Worm (Caenorhabditis elegans): Measurements from ENCODE around the gene B0238.9.

The B0238.9 gene

ce11 chrV:5269024-5269535 lies 8.8 kb downstream of the B0238.9 start, which contains the start of gene penr-1:
TSS of gene penr-1 (plus strand) at chrV:5269485.
- TF ChIP-seq dpl-1 (GFP tag; optimal IDR thresholded peaks at IDR 0.05) (peak; percentile 56), ztf-18 (tag; optimal IDR thresholded peaks at IDR 0.05) (peak; percentile 39), lir-1 (GFP tag; conservative IDR thresholded peaks at IDR 0.05) (no peak), let-526 (GFP tag; IDR thresholded peaks at IDR 0.05) (no peak), madf-6 (GFP tag; IDR thresholded peaks at IDR 0.05) (no peak), efl-1 (GFP tag; optimal IDR thresholded peaks at IDR 0.05) (peak; percentile 79), lsl-1 (GFP tag; optimal IDR thresholded peaks at IDR 0.05) (peak; percentile 18), nfya-2 (GFP tag; IDR thresholded peaks at IDR 0.05) (no peak), attf-5 (GFP tag; optimal IDR thresholded peaks at IDR 0.05) (no peak), mcd-1 (GFP tag; IDR thresholded peaks at IDR 0.05) (peak; percentile 90), lin-54 (GFP tag; optimal IDR thresholded peaks at IDR 0.05) (peak; percentile 95), egl-18 (GFP tag; IDR thresholded peaks at IDR 0.05) (no peak), F33H1.4 (GFP tag; IDR thresholded peaks at IDR 0.05) (peak; percentile 27; the same call in 1 of the 2 replicates), lin-35 (GFP tag; optimal IDR thresholded peaks at IDR 0.05) (peak in 2 of 3 experiments; percentile 24 to 76), atf-7 (tag; optimal IDR thresholded peaks at IDR 0.05) (no peak), aptf-3 (GFP tag; IDR thresholded peaks at IDR 0.05) (no peak), snpc-4 (GFP tag; optimal IDR thresholded peaks at IDR 0.05) (no peak), snpc-4 (tag; optimal IDR thresholded peaks at IDR 0.05) (peak in 1 of 4 experiments; percentile 1), xnd-1 (tag; optimal IDR thresholded peaks at IDR 0.05) (peak; percentile 8), let-607 (tag; optimal IDR thresholded peaks at IDR 0.05) (no peak), ZK185.1 (tag; optimal IDR thresholded peaks at IDR 0.05; ENCODE audit: poor library complexity, severe bottlenecking) (no peak), dox-1 (GFP tag; IDR thresholded peaks at IDR 0.05) (no peak; the same call in 1 of the 2 replicates), D2030.7 (GFP tag; IDR thresholded peaks at IDR 0.05) (peak; percentile 37; the same call in 1 of the 2 replicates), unc-130 (GFP tag; optimal IDR thresholded peaks at IDR 0.05) (no peak)

DNA sequence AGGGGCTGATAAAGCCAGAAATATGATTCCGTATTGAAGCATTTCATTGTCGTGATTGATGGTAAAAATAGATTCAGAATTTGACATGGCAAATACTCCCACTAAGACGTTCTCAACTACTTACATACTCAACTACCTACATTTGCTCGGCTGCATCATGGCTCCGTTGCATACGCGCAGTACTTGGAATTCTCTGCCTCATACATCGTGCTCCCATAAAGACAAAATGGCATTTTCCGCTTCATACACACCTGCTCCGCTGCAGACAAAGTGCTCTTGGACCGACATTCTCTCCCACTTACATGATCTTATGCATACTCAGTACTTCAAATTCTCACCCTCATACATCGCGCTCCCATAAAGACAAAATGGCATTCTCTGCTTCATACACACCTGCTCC lies 12.3 kb downstream of the B0238.9 start, which contains the start of the genes srt-69 and B0238.12:
TSS of gene srt-69 (minus strand) at position 101 of the 400 bp plus-strand sequence.
TSS of gene B0238.12 (plus strand) at position 264 of the 400 bp plus-strand sequence.
- TF ChIP-seq lin-35 (GFP tag; optimal IDR thresholded peaks at IDR 0.05) (no peak), tlf-1 (GFP tag; optimal IDR thresholded peaks at IDR 0.05) (no peak), madf-8 (GFP tag; conservative IDR thresholded peaks at IDR 0.05) (no peak), ztf-25 (GFP tag; IDR thresholded peaks at IDR 0.05) (no peak), rec-8 (tag; optimal IDR thresholded peaks at IDR 0.05) (no peak), repo-1 (tag; optimal IDR thresholded peaks at IDR 0.05) (no peak), ztf-28 (GFP tag; IDR thresholded peaks at IDR 0.05) (no peak), him-1 (tag; optimal IDR thresholded peaks at IDR 0.05) (no peak), ceh-27 (GFP tag; optimal IDR thresholded peaks at IDR 0.05) (no peak), lsy-27 (tag; optimal IDR thresholded peaks at IDR 0.05; ENCODE audit: borderline replicate concordance, insufficient read depth) (no peak), attf-5 (GFP tag; optimal IDR thresholded peaks at IDR 0.05) (no peak), ceh-100 (GFP tag; IDR thresholded peaks at IDR 0.05) (no peak), ztf-18 (tag; optimal IDR thresholded peaks at IDR 0.05) (no peak)

DNA sequence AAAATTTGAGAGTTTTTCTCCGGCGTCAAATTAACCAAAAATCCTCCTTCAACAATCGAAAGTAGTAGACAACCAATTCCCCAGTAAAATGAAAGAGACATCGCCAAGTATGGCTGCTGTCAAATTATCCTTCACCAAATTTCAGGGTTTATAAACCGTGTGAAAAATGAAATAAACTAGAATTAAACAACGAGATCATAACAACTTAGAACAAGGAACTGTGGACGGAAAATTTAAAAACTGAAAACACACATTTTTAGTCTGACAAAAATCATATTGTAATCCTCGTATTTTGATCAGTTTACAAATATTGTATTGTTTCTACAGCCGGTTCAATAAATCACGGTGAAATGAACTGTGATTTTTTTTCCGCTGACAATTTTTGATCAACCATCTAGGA lies 14.9 kb downstream of the B0238.9 start, which contains the start of gene cest-30:
TSS of gene cest-30 (minus strand) at position 101 of the 400 bp plus-strand sequence.
- TF ChIP-seq F22D6.2 (tag; optimal IDR thresholded peaks at IDR 0.05) (no peak), ccch-3 (GFP tag; optimal IDR thresholded peaks at IDR 0.05) (no peak), rpc-1 (optimal IDR thresholded peaks at IDR 0.05) (no peak), rpc-1 (tag; optimal IDR thresholded peaks at IDR 0.05) (no peak), pha-4 (tag; optimal IDR thresholded peaks at IDR 0.05) (no peak), rcor-1 (GFP tag; IDR thresholded peaks at IDR 0.05) (no peak), snpc-3.4 (tag; optimal IDR thresholded peaks at IDR 0.05) (no peak), F57A8.1 (GFP tag; optimal IDR thresholded peaks at IDR 0.05) (no peak), cebp-2 (GFP tag; IDR thresholded peaks at IDR 0.05) (no peak), T07F8.4 (tag; optimal IDR thresholded peaks at IDR 0.05) (no peak), lin-54 (GFP tag; optimal IDR thresholded peaks at IDR 0.05) (no peak), nhr-120 (GFP tag; IDR thresholded peaks at IDR 0.05) (no peak), unc-62 (GFP tag; optimal IDR thresholded peaks at IDR 0.05) (no peak), ztf-6 (GFP tag; IDR thresholded peaks at IDR 0.05) (no peak), ZK185.1 (tag; optimal IDR thresholded peaks at IDR 0.05; ENCODE audit: poor library complexity, severe bottlenecking) (no peak)
